Worm (Caenorhabditis elegans) whole organism, L1 larva: ENCODE data around the gene his-4.

Experiments
- ama-1 ChIP-seq: fragments of 150-350 bp; optimal IDR thresholded peaks from 2 replicates; lab custom pipeline; 2014
- egl-27 ChIP-seq, 2 experiments: fragments of 150-350 bp in 1 of 2; sonication (generic microtip); optimal IDR thresholded peaks; 3 replicates each; lab custom pipeline; 2017 to 2018; ENCODE audit warnings: missing biosample characterization in 2 of 2, missing genetic modification characterization in 2 of 2, missing genetic modification reagents in 2 of 2
- lin-15B ChIP-seq: fragments of 150-350 bp; sonication (generic microtip); optimal IDR thresholded peaks from 3 replicates; lab custom pipeline; 2014; ENCODE audit warnings: missing biosample characterization, missing genetic modification characterization
- nhr-85 ChIP-seq: sonication (generic microtip); peaks from one replicate; lab custom pipeline; 2016; ENCODE audit warnings: missing genetic modification characterization, inconsistent platforms, missing compliant biosample characterization

- no peak for TF ChIP-seq ama-1 (lab: Kevin White, UChicago)
- TF ChIP-seq lin-15B (tag; lab: Kevin White, UChicago) = no peak
- TF ChIP-seq egl-27 (tag; optimal IDR thresholded peaks at IDR 0.05; lab: Kevin White, UChicago) = no peak
- TF ChIP-seq nhr-85 (tag; lab: Kevin White, UChicago) = no peak
Observed at ce11 chrV:16020042-16020441, 20.3 kb downstream of the his-4 start, which contains the start of gene srx-44.
